Worm (Caenorhabditis elegans): ENCODE measurements around the gene tald-1.

tald-1 gene

ce11 chrIV:4423026-4423425, 36.6 kb downstream of the tald-1 start:
- TF ChIP-seq lin-15B (tag; optimal IDR thresholded peaks at IDR 0.05) (no peak), spr-1 (tag; optimal IDR thresholded peaks at IDR 0.05) (no peak), snpc-1.2 (GFP tag; IDR thresholded peaks at IDR 0.05) (no peak), nhr-11 (tag; optimal IDR thresholded peaks at IDR 0.05) (no peak), mxl-2 (GFP tag; conservative IDR thresholded peaks at IDR 0.05) (no peak), unc-62 (GFP tag; optimal IDR thresholded peaks at IDR 0.05 in 1 of 2) (peak in 1 of 2 experiments; percentile 95), unc-62 (tag; optimal IDR thresholded peaks at IDR 0.05) (no peak)

DNA sequence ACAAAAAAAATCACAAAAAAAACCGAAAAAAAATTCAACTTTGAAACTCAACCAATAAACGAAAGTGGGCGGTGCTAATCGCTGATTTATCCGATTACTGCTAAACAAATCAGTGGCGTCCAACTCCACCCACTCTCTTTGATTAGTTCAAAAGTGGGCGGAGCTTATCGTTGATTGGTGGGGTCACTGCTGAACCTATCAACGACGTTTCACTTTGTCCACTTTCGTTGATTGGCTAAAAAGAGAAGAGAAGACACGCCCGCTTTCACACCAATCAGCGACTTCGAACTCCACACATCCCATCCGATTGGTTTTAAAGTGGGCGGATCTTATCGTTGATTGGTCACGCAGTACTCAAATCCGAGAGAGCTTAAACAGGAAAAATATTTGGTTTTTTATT, 37.4 kb downstream of the tald-1 start:
- no peak for TF ChIP-seq spr-1 (tag; optimal IDR thresholded peaks at IDR 0.05)
- TF ChIP-seq unc-62 (GFP tag; optimal IDR thresholded peaks at IDR 0.05 in 1 of 2) = peak in 1 of 2 experiments; percentile 55
- TF ChIP-seq unc-62 (tag; optimal IDR thresholded peaks at IDR 0.05) = no peak
- no peak for TF ChIP-seq ama-1 (optimal IDR thresholded peaks at IDR 0.05)
- TF ChIP-seq F26F4.8 (GFP tag; conservative IDR thresholded peaks at IDR 0.05) = no peak

DNA sequence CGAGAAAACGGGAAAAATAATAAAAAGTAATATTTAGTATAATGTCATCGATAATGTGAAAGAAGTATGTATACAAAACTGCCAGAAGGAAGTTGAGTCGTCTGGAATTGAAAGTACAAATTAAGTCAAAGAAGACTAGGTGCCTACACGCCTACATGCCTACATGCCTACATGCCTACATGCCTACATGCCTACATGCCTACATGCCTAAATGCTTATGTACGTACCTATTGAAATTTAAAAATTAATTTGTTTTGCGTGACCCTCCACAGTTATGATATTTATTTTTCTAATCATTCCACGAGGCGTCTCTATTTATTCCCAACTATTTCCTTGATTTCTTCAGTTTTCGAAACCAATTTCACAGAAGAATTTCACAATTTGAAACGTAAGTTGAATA, 43.5 kb downstream of the tald-1 start, which contains the start of the genes str-185 and R08C7.5:
TSS of gene str-185 (minus strand) at position 101 of the 400 bp plus-strand sequence.
TSS of gene R08C7.5 (plus strand) at position 329 of the 400 bp plus-strand sequence.
- no peak for TF ChIP-seq lin-15B (tag; optimal IDR thresholded peaks at IDR 0.05)
- TF ChIP-seq mdt-29 (GFP tag; IDR thresholded peaks at IDR 0.05) = no peak
- no peak for TF ChIP-seq lsy-2 (tag; optimal IDR thresholded peaks at IDR 0.05)
- no peak for TF ChIP-seq lin-29 (GFP tag; IDR thresholded peaks at IDR 0.05)
- TF ChIP-seq lin-1 (GFP tag; IDR thresholded peaks at IDR 0.05) = no peak
- no peak for TF ChIP-seq ces-1 (GFP tag; optimal IDR thresholded peaks at IDR 0.05)
- TF ChIP-seq mxl-2 (GFP tag; conservative IDR thresholded peaks at IDR 0.05) = no peak

DNA sequence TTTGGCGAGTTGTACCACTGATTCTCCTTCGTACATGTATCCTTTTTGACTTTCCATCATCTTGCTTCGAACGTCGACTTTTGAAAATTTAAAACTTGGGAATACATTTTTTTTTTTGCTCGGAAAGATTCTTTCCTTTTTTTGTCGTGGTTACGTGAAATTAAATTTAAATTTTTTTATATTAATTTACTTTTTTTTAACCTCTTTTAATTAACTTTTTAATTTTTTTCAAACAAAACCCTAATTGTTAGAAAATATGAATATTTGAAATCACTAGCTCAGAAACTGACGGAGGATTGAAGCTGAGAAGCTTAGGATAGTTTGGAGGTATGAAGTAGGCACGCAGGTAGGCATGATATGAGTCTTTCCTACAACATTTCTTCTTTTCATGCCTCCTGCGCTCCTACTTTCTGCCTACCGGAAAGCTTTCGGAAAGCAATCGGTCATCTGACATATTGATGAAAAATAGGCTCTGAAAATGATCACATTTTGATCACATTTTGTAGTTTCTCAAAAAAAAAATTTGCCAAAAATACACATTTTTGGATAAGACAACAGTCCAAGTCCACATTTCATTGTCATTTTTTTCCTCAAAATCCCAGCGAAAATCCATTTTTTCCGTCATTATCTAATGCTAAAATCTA, 48.1 kb downstream of the tald-1 start, which contains the start of the genes R08C7.8 and R08C7.4:
TSS of gene R08C7.8 (minus strand) at position 101 of the 644 bp plus-strand sequence.
TSS of gene R08C7.4 (plus strand) at position 594 of the 644 bp plus-strand sequence.
- TF ChIP-seq T20F7.1 (GFP tag; optimal IDR thresholded peaks at IDR 0.05) (no peak), mes-2 (tag; optimal IDR thresholded peaks at IDR 0.05; ENCODE audit: poor library complexity, severe bottlenecking) (no peak), mdt-29 (GFP tag; IDR thresholded peaks at IDR 0.05) (no peak), Y5F2A.4 (GFP tag; optimal IDR thresholded peaks at IDR 0.05) (no peak), hlh-11 (tag; optimal IDR thresholded peaks at IDR 0.05) (no peak), nhr-237 (tag; optimal IDR thresholded peaks at IDR 0.05) (no peak), ztf-7 (tag; optimal IDR thresholded peaks at IDR 0.05) (no peak), Y75B8A.6 (GFP tag; IDR thresholded peaks at IDR 0.05) (no peak), unc-39 (tag; optimal IDR thresholded peaks at IDR 0.05) (no peak), ceh-82 (tag; optimal IDR thresholded peaks at IDR 0.05) (no peak), lin-1 (GFP tag; IDR thresholded peaks at IDR 0.05) (no peak), nhr-76 (tag; optimal IDR thresholded peaks at IDR 0.05) (no peak), ceh-20 (GFP tag; IDR thresholded peaks at IDR 0.05) (no peak), tag-97 (GFP tag; IDR thresholded peaks at IDR 0.05) (no peak), skn-1 (tag; optimal IDR thresholded peaks at IDR 0.05) (no peak), dmd-6 (GFP tag; IDR thresholded peaks at IDR 0.05) (no peak)

DNA sequence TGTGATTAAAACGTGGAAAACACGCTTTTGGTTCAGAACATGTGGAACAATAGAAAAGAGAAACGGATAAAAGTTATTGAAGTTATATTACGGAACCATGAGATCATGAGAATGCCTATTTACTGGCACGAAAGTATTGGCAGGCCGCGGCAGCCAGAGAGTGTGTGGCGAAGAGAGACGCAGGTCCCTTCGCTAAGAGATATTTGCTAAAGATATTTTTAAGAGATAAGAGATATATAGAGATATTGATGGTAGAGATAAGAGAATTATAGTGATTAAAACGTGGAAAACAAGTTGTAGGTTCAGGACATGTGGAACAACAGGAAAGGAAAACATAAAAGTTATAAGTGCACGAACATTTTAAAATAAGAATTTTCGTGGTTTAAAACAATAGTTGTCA, 51.4 kb downstream of the tald-1 start:
- TF ChIP-seq zip-11 (GFP tag; IDR thresholded peaks at IDR 0.05) (no peak), Y48G9A.11 (GFP tag; IDR thresholded peaks at IDR 0.05) (no peak), F26F4.8 (GFP tag; conservative IDR thresholded peaks at IDR 0.05) (no peak), nhr-42 (GFP tag; IDR thresholded peaks at IDR 0.05) (no peak), ces-1 (GFP tag; optimal IDR thresholded peaks at IDR 0.05) (no peak), T26A8.4 (GFP tag; IDR thresholded peaks at IDR 0.05) (no peak), ctbp-1 (GFP tag; IDR thresholded peaks at IDR 0.05) (no peak), gei-8 (GFP tag; optimal IDR thresholded peaks at IDR 0.05) (no peak), unc-130 (GFP tag; optimal IDR thresholded peaks at IDR 0.05) (no peak), snpc-1.2 (GFP tag; IDR thresholded peaks at IDR 0.05) (no peak), zag-1 (tag; optimal IDR thresholded peaks at IDR 0.05) (no peak), lim-7 (GFP tag; IDR thresholded peaks at IDR 0.05) (no peak), fkh-10 (GFP tag; optimal IDR thresholded peaks at IDR 0.05) (no peak), mdl-1 (tag; optimal IDR thresholded peaks at IDR 0.05) (no peak), lin-38 (GFP tag; IDR thresholded peaks at IDR 0.05) (no peak), set-16 (GFP tag; IDR thresholded peaks at IDR 0.05) (no peak), ceh-62 (tag; optimal IDR thresholded peaks at IDR 0.05) (no peak), Y75B8A.6 (GFP tag; IDR thresholded peaks at IDR 0.05) (no peak), lin-1 (GFP tag; IDR thresholded peaks at IDR 0.05) (no peak), rbr-2 (tag; optimal IDR thresholded peaks at IDR 0.05) (no peak)
